Worm (Caenorhabditis elegans) whole organism, L1 larva: ENCODE measurements around the gene glo-4.

Source experiments
- C04F5.9 ChIP-seq: sonication (generic microtip); optimal IDR thresholded peaks from 2 replicates; lab custom pipeline; 2016; ENCODE audit warnings: missing genetic modification characterization, missing compliant biosample characterization
- C16A3.4 ChIP-seq: fragments of 150-350 bp; optimal IDR thresholded peaks from 2 replicates; lab custom pipeline; 2014; ENCODE audit warnings: missing biosample characterization, missing genetic modification characterization
- F16B12.6 ChIP-seq: fragments of 150-350 bp; optimal IDR thresholded peaks from 2 replicates; lab custom pipeline; 2014; ENCODE audit warnings: missing biosample characterization, missing genetic modification characterization
- Y116A8C.19 ChIP-seq: sonication (generic microtip); optimal IDR thresholded peaks from 2 replicates; lab custom pipeline; 2016; ENCODE audit warnings: missing compliant biosample characterization, missing genetic modification characterization, borderline replicate concordance
- alr-1 ChIP-seq: fragments of 200-800 bp; sonication (Bioruptor generic); optimal IDR thresholded peaks from 2 replicates; lab custom pipeline; 2018; ENCODE audit warnings: borderline replicate concordance, mild to moderate bottlenecking, missing genetic modification characterization, missing compliant biosample characterization
- blmp-1 ChIP-seq: fragments of 150-350 bp; optimal IDR thresholded peaks from 2 replicates; lab custom pipeline; 2014; ENCODE audit warnings: missing biosample characterization, missing genetic modification characterization
- ceh-82 ChIP-seq, 3 experiments: fragments of 150-350 bp in 1 of 3; sonication (generic microtip) in 2 of 3; optimal IDR thresholded peaks; 2 replicates each; lab custom pipeline; 2014 to 2017; ENCODE audit warnings: missing biosample characterization in 3 of 3, missing genetic modification characterization in 3 of 3
- ces-1 ChIP-seq: fragments of 150-350 bp; optimal IDR thresholded peaks from 2 replicates; lab custom pipeline; 2014; ENCODE audit warnings: missing biosample characterization, missing genetic modification reagents, missing genetic modification characterization
- dpl-1 ChIP-seq, 3 experiments: fragments of 150-350 bp in 2 of 3; sonication (generic microtip) in 1 of 3; optimal IDR thresholded peaks; 2 replicates each; lab custom pipeline; 2014 to 2017; ENCODE audit warnings: missing biosample characterization in 3 of 3, missing genetic modification characterization in 3 of 3, missing genetic modification reagents in 3 of 3
- dsc-1 ChIP-seq: sonication (generic microtip); optimal IDR thresholded peaks from 2 replicates; lab custom pipeline; 2016; ENCODE audit warnings: mild to moderate bottlenecking, missing genetic modification characterization, missing compliant biosample characterization
- efl-1 ChIP-seq, 4 experiments: fragments of 150-350 bp; optimal IDR thresholded peaks in 3 of 4; peaks in 1 of 4; 1 replicate in 1 of 4; 2 replicates in 3 of 4; lab custom pipeline; 2014; ENCODE audit warnings: missing biosample characterization in 2 of 4, missing genetic modification characterization in 2 of 4, missing genetic modification reagents in 2 of 4
- elt-2 ChIP-seq: sonication (generic microtip); optimal IDR thresholded peaks from 2 replicates; lab custom pipeline; 2016; ENCODE audit warnings: missing genetic modification characterization, mild to moderate bottlenecking, inconsistent platforms, missing compliant biosample characterization, missing genetic modification reagents
- ets-5 ChIP-seq: fragments of 200-800 bp; sonication (Bioruptor generic); IDR thresholded peaks from 2 replicates; pipeline ENCODE4 v1.3.6; 2022; ENCODE audit warnings: missing genetic modification characterization, missing compliant biosample characterization
- fkh-10 ChIP-seq: sonication (generic microtip); optimal IDR thresholded peaks from 2 replicates; lab custom pipeline; 2017; ENCODE audit warnings: missing biosample characterization, missing genetic modification reagents, missing genetic modification characterization
- fkh-8 ChIP-seq: sonication (generic microtip); optimal IDR thresholded peaks from 2 replicates; lab custom pipeline; 2016; ENCODE audit warnings: mild to moderate bottlenecking, missing genetic modification characterization, missing compliant biosample characterization
- hlh-4 ChIP-seq: sonication (generic microtip); optimal IDR thresholded peaks from 2 replicates; lab custom pipeline; 2016; ENCODE audit warnings: mild to moderate bottlenecking, missing genetic modification characterization, missing compliant biosample characterization
- isw-1 ChIP-seq: fragments of 200-800 bp; sonication (Bioruptor generic); IDR thresholded peaks from 2 replicates; pipeline ENCODE4 v1.3.6; 2022; ENCODE audit warnings: missing genetic modification characterization, missing compliant biosample characterization
- lin-14 ChIP-seq: fragments of 200-800 bp; sonication (Bioruptor generic); optimal IDR thresholded peaks from 2 replicates; lab custom pipeline; 2018; ENCODE audit warnings: mild to moderate bottlenecking, missing genetic modification characterization, moderate library complexity, missing compliant biosample characterization
- mdl-1 ChIP-seq, 2 experiments: fragments of 150-350 bp; optimal IDR thresholded peaks; 2 replicates each; lab custom pipeline; 2014 to 2017; ENCODE audit warnings: missing biosample characterization in 2 of 2, missing genetic modification characterization in 2 of 2, inconsistent platforms in 1 of 2
- mep-1 ChIP-seq: fragments of 150-350 bp; optimal IDR thresholded peaks from 2 replicates; lab custom pipeline; 2014; ENCODE audit warnings: missing biosample characterization, missing genetic modification characterization
- nhr-11 ChIP-seq: fragments of 150-350 bp; optimal IDR thresholded peaks from 2 replicates; lab custom pipeline; 2014; ENCODE audit warnings: missing biosample characterization, missing genetic modification characterization
- nhr-19 ChIP-seq: fragments of 200-800 bp; sonication (Bioruptor generic); conservative IDR thresholded peaks from 2 replicates; pipeline ENCODE4 v1.3.6; 2022; ENCODE audit warnings: missing genetic modification characterization, missing compliant biosample characterization
- nhr-237 ChIP-seq: fragments of 150-350 bp; optimal IDR thresholded peaks from 2 replicates; lab custom pipeline; 2014; ENCODE audit warnings: missing biosample characterization, missing genetic modification characterization
- nhr-28 ChIP-seq: fragments of 150-350 bp; optimal IDR thresholded peaks from 2 replicates; lab custom pipeline; 2014; ENCODE audit warnings: missing biosample characterization, missing genetic modification characterization
- nhr-71 ChIP-seq: sonication (generic microtip); optimal IDR thresholded peaks from 2 replicates; lab custom pipeline; 2016; ENCODE audit warnings: mild to moderate bottlenecking, missing genetic modification characterization, moderate library complexity, missing compliant biosample characterization
- nhr-76 ChIP-seq: sonication (generic microtip); optimal IDR thresholded peaks from 2 replicates; lab custom pipeline; 2017; ENCODE audit warnings: missing biosample characterization, missing genetic modification characterization
- nhr-77 ChIP-seq: fragments of 150-350 bp; optimal IDR thresholded peaks from 2 replicates; lab custom pipeline; 2014; ENCODE audit warnings: missing biosample characterization, missing genetic modification characterization
- nhr-85 ChIP-seq: sonication (generic microtip); peaks from one replicate; lab custom pipeline; 2016; ENCODE audit warnings: missing genetic modification characterization, inconsistent platforms, missing compliant biosample characterization
- nhr-90 ChIP-seq: sonication (generic microtip); optimal IDR thresholded peaks from 2 replicates; lab custom pipeline; 2016; ENCODE audit warnings: mild to moderate bottlenecking, missing genetic modification characterization, missing compliant biosample characterization; ENCODE audit not compliant: poor library complexity
- skn-1 ChIP-seq: fragments of 150-350 bp; optimal IDR thresholded peaks from 2 replicates; lab custom pipeline; 2014; ENCODE audit warnings: missing biosample characterization, missing genetic modification characterization
- snu-23 ChIP-seq: sonication (generic microtip); optimal IDR thresholded peaks from 2 replicates; lab custom pipeline; 2016; ENCODE audit warnings: missing genetic modification characterization, missing compliant biosample characterization
- sox-4 ChIP-seq: sonication (generic microtip); optimal IDR thresholded peaks from 2 replicates; lab custom pipeline; 2016; ENCODE audit warnings: missing genetic modification characterization, missing compliant biosample characterization
- sptf-1 ChIP-seq: fragments of 150-350 bp; optimal IDR thresholded peaks from 2 replicates; lab custom pipeline; 2014; ENCODE audit warnings: missing biosample characterization, missing genetic modification characterization
- tbx-2 ChIP-seq: sonication (generic microtip); optimal IDR thresholded peaks from 2 replicates; lab custom pipeline; 2016; ENCODE audit warnings: missing genetic modification characterization, missing compliant biosample characterization
- tlp-1 ChIP-seq: fragments of 150-350 bp; optimal IDR thresholded peaks from 2 replicates; lab custom pipeline; 2014; ENCODE audit warnings: missing biosample characterization, missing genetic modification characterization
- unc-130 ChIP-seq: fragments of 150-350 bp; optimal IDR thresholded peaks from 2 replicates; lab custom pipeline; 2017; ENCODE audit warnings: missing biosample characterization, missing genetic modification characterization, inconsistent platforms
- unc-86 ChIP-seq: sonication (generic microtip); optimal IDR thresholded peaks from 2 replicates; lab custom pipeline; 2016; ENCODE audit warnings: missing genetic modification characterization, missing compliant biosample characterization
- zip-4 ChIP-seq: fragments of 200-800 bp; sonication (Bioruptor generic); optimal IDR thresholded peaks from 2 replicates; lab custom pipeline; 2018; ENCODE audit warnings: mild to moderate bottlenecking, missing genetic modification characterization, moderate library complexity, missing compliant biosample characterization
- ztf-4 ChIP-seq: fragments of 150-350 bp; optimal IDR thresholded peaks from 2 replicates; lab custom pipeline; 2014; ENCODE audit warnings: missing biosample characterization, missing genetic modification characterization

The glo-4 gene

ce11 chrV:9218655-9219389 lies 24.2 kb downstream of the glo-4 start (continued):
- TF ChIP-seq alr-1 (no peak), F16B12.6 (tag; lab: Kevin White, UChicago) (no peak), nhr-77 (tag; lab: Kevin White, UChicago) (no peak), zip-4 (GFP tag; lab: Kevin White, UChicago) (no peak), dpl-1 (GFP tag; optimal IDR thresholded peaks at IDR 0.05; lab: Kevin White, UChicago) (peak in 1 of 3 experiments; percentile 27), C16A3.4 (tag; lab: Kevin White, UChicago) (no peak), dsc-1 (tag; lab: Kevin White, UChicago) (no peak), unc-86 (tag; lab: Kevin White, UChicago) (peak; percentile 23), unc-130 (tag; lab: Kevin White, UChicago) (no peak), nhr-76 (tag; lab: Kevin White, UChicago) (no peak), sox-4 (tag; lab: Kevin White, UChicago) (no peak), efl-1 (optimal IDR thresholded peaks at IDR 0.05; lab: Kevin White, UChicago) (no peak), efl-1 (GFP tag; optimal IDR thresholded peaks at IDR 0.05 in 1 of 2; lab: Kevin White, UChicago) (no peak), mep-1 (no peak), nhr-19 (GFP tag; lab: Robert Waterston, UW) (no peak), snu-23 (GFP tag; lab: Kevin White, UChicago) (peak; percentile 8), ces-1 (GFP tag; lab: Kevin White, UChicago) (no peak), tbx-2 (tag; lab: Kevin White, UChicago) (no peak), ets-5 (no peak), sptf-1 (tag; lab: Kevin White, UChicago) (no peak), nhr-85 (tag; lab: Kevin White, UChicago) (no peak), nhr-11 (no peak), C04F5.9 (tag; lab: Kevin White, UChicago) (no peak), nhr-28 (tag; lab: Kevin White, UChicago) (no peak), elt-2 (tag; lab: Kevin White, UChicago) (peak; percentile 2), ceh-82 (tag; optimal IDR thresholded peaks at IDR 0.05; lab: Kevin White, UChicago) (peak in 1 of 3 experiments; percentile 42), fkh-10 (GFP tag; lab: Kevin White, UChicago) (peak; percentile 35), nhr-237 (no peak), ztf-4 (tag; lab: Kevin White, UChicago) (no peak), nhr-90 (tag; lab: Kevin White, UChicago) (no peak), isw-1 (GFP tag; lab: Robert Waterston, UW) (no peak; the same call in 1 of the 2 replicates), Y116A8C.19 (tag; lab: Kevin White, UChicago) (no peak), fkh-8 (tag; lab: Kevin White, UChicago) (peak; percentile 23)

DNA sequence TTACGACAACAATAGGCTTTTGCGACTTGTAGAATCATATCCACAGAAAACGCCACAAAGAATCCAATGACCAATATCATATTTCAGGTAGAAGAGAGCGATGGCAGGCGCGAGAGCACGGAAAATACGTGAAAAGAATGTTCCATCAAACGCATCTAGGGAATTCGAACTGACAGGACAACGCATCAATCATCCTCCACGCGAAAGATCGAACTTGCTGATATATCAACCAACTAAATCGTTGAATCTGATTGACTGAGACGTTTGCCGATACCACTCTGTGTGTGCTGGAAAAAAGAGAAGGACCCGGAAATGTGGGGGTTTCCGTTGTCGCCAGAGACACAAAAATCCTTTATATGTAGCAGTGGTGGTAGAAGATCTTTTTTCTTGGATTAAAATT lies 24.8 kb downstream of the glo-4 start:
- TF ChIP-seq skn-1 (tag; lab: Kevin White, UChicago), result no peak
- peak in 1 of 3 experiments; percentile 1 for TF ChIP-seq ceh-82 (tag; optimal IDR thresholded peaks at IDR 0.05; lab: Kevin White, UChicago)
- TF ChIP-seq nhr-85 (tag; lab: Kevin White, UChicago), result peak; percentile 38
- no peak for TF ChIP-seq mdl-1 (tag; optimal IDR thresholded peaks at IDR 0.05; lab: Kevin White, UChicago)
- TF ChIP-seq lin-14 (GFP tag; lab: Kevin White, UChicago), result peak; percentile 21
- TF ChIP-seq nhr-71 (tag; lab: Kevin White, UChicago), result no peak

- no peak for TF ChIP-seq tlp-1 (tag; lab: Kevin White, UChicago)
- no peak for TF ChIP-seq lin-14 (GFP tag; lab: Kevin White, UChicago)
- TF ChIP-seq blmp-1 (tag; lab: Kevin White, UChicago), result no peak
- no peak for TF ChIP-seq nhr-11
- no peak for TF ChIP-seq hlh-4
- TF ChIP-seq nhr-85 (tag; lab: Kevin White, UChicago), result no peak
Measured at ce11 chrV:9217158-9217557, 25.9 kb downstream of the glo-4 start, which contains the start of gene pacs-1. Gene pacs-1 (minus strand): TSS chrV:9217258.
